Fruit fly (Drosophila melanogaster) whole organism, embryonic: ENCODE results near the gene Tg.

ENCODE experiments used
- Atf6 ChIP-seq: fragments of 200-800 bp; sonication (Bioruptor generic); IDR thresholded peaks from 2 replicates; pipeline ENCODE4 v1.3.6; 2022; ENCODE audit warnings: missing biosample characterization, missing genetic modification characterization
- CG10321 ChIP-seq: fragments of 200-800 bp; sonication (Bioruptor generic); IDR thresholded peaks from 2 replicates; pipeline ENCODE4 v1.3.6; 2022; ENCODE audit warnings: missing biosample characterization, missing genetic modification characterization
- CG10543 ChIP-seq: fragments of 200-800 bp; sonication (Bioruptor generic); optimal IDR thresholded peaks from 3 replicates; lab custom pipeline; 2017; ENCODE audit warnings: missing biosample characterization, mild to moderate bottlenecking, missing genetic modification characterization, moderate library complexity
- CG1233 ChIP-seq: fragments of 200-800 bp; sonication (Bioruptor generic); optimal IDR thresholded peaks from 4 replicates; lab custom pipeline; 2018; ENCODE audit warnings: missing biosample characterization, mild to moderate bottlenecking, missing genetic modification characterization
- CG12391 ChIP-seq: fragments of 200-800 bp; sonication (Bioruptor generic); optimal IDR thresholded peaks from 3 replicates; lab custom pipeline; 2018; ENCODE audit warnings: missing biosample characterization, mild to moderate bottlenecking, missing genetic modification characterization, moderate library complexity
- CG16779 ChIP-seq: fragments of 200-800 bp; sonication (Bioruptor generic); IDR thresholded peaks from 2 replicates; pipeline ENCODE4 v1.3.6; 2022; ENCODE audit warnings: missing biosample characterization, missing genetic modification characterization
- CG17186 ChIP-seq: fragments of 200-800 bp; sonication (Bioruptor generic); optimal IDR thresholded peaks from 3 replicates; lab custom pipeline; 2017; ENCODE audit warnings: missing biosample characterization, missing genetic modification reagents, missing genetic modification characterization
- CG17802 ChIP-seq: fragments of 200-800 bp; sonication (Bioruptor generic); optimal IDR thresholded peaks from 2 replicates; lab custom pipeline; 2018; ENCODE audit warnings: missing biosample characterization, mild to moderate bottlenecking, missing genetic modification characterization, moderate library complexity
- CG17829 ChIP-seq: fragments of 200-800 bp; optimal IDR thresholded peaks from 2 replicates; lab custom pipeline; 2019; ENCODE audit warnings: missing biosample characterization, mild to moderate bottlenecking, missing genetic modification characterization, moderate library complexity
- CG18262 ChIP-seq: fragments of 200-800 bp; optimal IDR thresholded peaks from 3 replicates; lab custom pipeline; 2019; ENCODE audit warnings: missing biosample characterization, mild to moderate bottlenecking, missing genetic modification characterization, moderate library complexity
- CG2199 ChIP-seq: fragments of 200-800 bp; sonication (Bioruptor generic); IDR thresholded peaks from 3 replicates; pipeline ENCODE4 v1.3.6; 2022; ENCODE audit warnings: missing biosample characterization, missing genetic modification characterization
- CG4282 ChIP-seq: fragments of 200-800 bp; sonication (Bioruptor generic); optimal IDR thresholded peaks from 2 replicates; lab custom pipeline; 2016; ENCODE audit warnings: missing biosample characterization, missing genetic modification characterization
- CG6272 ChIP-seq: fragments of 200-800 bp; sonication (Bioruptor generic); IDR thresholded peaks from 2 replicates; pipeline ENCODE4 v1.3.6; 2022; ENCODE audit warnings: missing biosample characterization, missing genetic modification characterization
- CG7963 ChIP-seq: fragments of 200-800 bp; sonication (Bioruptor generic); IDR thresholded peaks from 3 replicates; pipeline ENCODE4 v1.3.6; 2022; ENCODE audit warnings: missing biosample characterization, missing genetic modification characterization; ENCODE audit not compliant: partially characterized antibody
- CG8924 ChIP-seq: fragments of 200-800 bp; optimal IDR thresholded peaks from 3 replicates; lab custom pipeline; 2019; ENCODE audit warnings: missing biosample characterization, mild to moderate bottlenecking, missing genetic modification characterization, moderate library complexity
- CG8944 ChIP-seq: fragments of 200-800 bp; sonication (Bioruptor generic); optimal IDR thresholded peaks from 3 replicates; lab custom pipeline; 2016; ENCODE audit warnings: missing biosample characterization, missing genetic modification characterization
- CG9609 ChIP-seq: fragments of 200-800 bp; sonication (Bioruptor generic); optimal IDR thresholded peaks from 3 replicates; lab custom pipeline; 2016; ENCODE audit warnings: missing biosample characterization, missing genetic modification characterization
- CG9797 ChIP-seq: fragments of 200-800 bp; sonication (Bioruptor generic); optimal IDR thresholded peaks from 3 replicates; lab custom pipeline; 2018; ENCODE audit warnings: missing biosample characterization, mild to moderate bottlenecking, missing genetic modification characterization
- Dbx ChIP-seq: fragments of 200-800 bp; sonication (Bioruptor generic); IDR thresholded peaks from 3 replicates; pipeline ENCODE4 v1.3.6; 2022; ENCODE audit warnings: missing biosample characterization, missing genetic modification characterization
- Deaf1 ChIP-seq: fragments of 200-800 bp; optimal IDR thresholded peaks from 3 replicates; lab custom pipeline; 2019; ENCODE audit warnings: missing biosample characterization, mild to moderate bottlenecking, missing genetic modification characterization, moderate library complexity
- Dref ChIP-seq: fragments of 200-800 bp; sonication (Bioruptor generic); IDR thresholded peaks from 2 replicates; pipeline ENCODE4 v1.3.6; 2022; ENCODE audit warnings: missing biosample characterization, missing genetic modification characterization
- E2f1 ChIP-seq: fragments of 200-800 bp; sonication (Bioruptor generic); IDR thresholded peaks from 2 replicates; pipeline ENCODE4 v1.3.6; 2022; ENCODE audit warnings: missing biosample characterization, missing genetic modification characterization
- HmgZ ChIP-seq: fragments of 200-800 bp; sonication (Bioruptor generic); optimal IDR thresholded peaks from 2 replicates; lab custom pipeline; 2018; ENCODE audit warnings: missing biosample characterization, mild to moderate bottlenecking, missing genetic modification characterization
- Hmr ChIP-seq: fragments of 200-800 bp; sonication (Bioruptor generic); optimal IDR thresholded peaks from 3 replicates; lab custom pipeline; 2017; ENCODE audit warnings: mild to moderate bottlenecking, missing biosample characterization, missing genetic modification reagents, missing genetic modification characterization
- Lhr ChIP-seq: fragments of 200-800 bp; sonication (Bioruptor generic); optimal IDR thresholded peaks from 3 replicates; lab custom pipeline; 2017; ENCODE audit warnings: mild to moderate bottlenecking, missing biosample characterization, missing genetic modification reagents, missing genetic modification characterization
- Nf-YB ChIP-seq: fragments of 200-800 bp; sonication (Bioruptor generic); optimal IDR thresholded peaks from 3 replicates; lab custom pipeline; 2019; ENCODE audit warnings: missing biosample characterization, mild to moderate bottlenecking, missing genetic modification characterization, moderate library complexity
- Nf-YC ChIP-seq: fragments of 200-800 bp; optimal IDR thresholded peaks from 3 replicates; lab custom pipeline; 2019; ENCODE audit warnings: missing biosample characterization, mild to moderate bottlenecking, missing genetic modification characterization, moderate library complexity
- Oli ChIP-seq: fragments of 200-800 bp; sonication (Bioruptor generic); optimal IDR thresholded peaks from 2 replicates; lab custom pipeline; 2018; ENCODE audit warnings: missing biosample characterization, mild to moderate bottlenecking, missing genetic modification characterization, moderate library complexity
- Sin3A ChIP-seq: fragments of >200 bp; optimal IDR thresholded peaks from 2 replicates; lab custom pipeline; 2018
- bbx ChIP-seq: fragments of 200-800 bp; sonication (Bioruptor generic); IDR thresholded peaks from 2 replicates; pipeline ENCODE4 v1.3.6; 2022; ENCODE audit warnings: missing biosample characterization, missing genetic modification characterization; ENCODE audit not compliant: partially characterized antibody
- cad ChIP-seq: fragments of >200 bp; optimal IDR thresholded peaks from 2 replicates; lab custom pipeline; 2017; ENCODE audit warnings: missing biosample characterization, missing genetic modification characterization
- cg ChIP-seq: fragments of 200-800 bp; sonication (Bioruptor generic); optimal IDR thresholded peaks from 3 replicates; lab custom pipeline; 2019; ENCODE audit warnings: missing biosample characterization, mild to moderate bottlenecking, missing genetic modification characterization, moderate library complexity
- chm ChIP-seq: fragments of 200-800 bp; sonication (Bioruptor generic); IDR thresholded peaks from 2 replicates; pipeline ENCODE4 v1.3.6; 2022; ENCODE audit warnings: missing biosample characterization, missing genetic modification characterization
- danr ChIP-seq: fragments of 200-800 bp; sonication (Bioruptor generic); IDR thresholded peaks from 2 replicates; pipeline ENCODE4 v1.3.6; 2022; ENCODE audit warnings: missing biosample characterization, missing genetic modification characterization
- fd64A ChIP-seq: fragments of 200-800 bp; sonication (Bioruptor generic); optimal IDR thresholded peaks from 3 replicates; lab custom pipeline; 2018; ENCODE audit warnings: missing biosample characterization, mild to moderate bottlenecking, missing genetic modification characterization
- ftz-f1 ChIP-seq: fragments of 200-800 bp; sonication (Bioruptor generic); optimal IDR thresholded peaks from 2 replicates; lab custom pipeline; 2016; ENCODE audit warnings: missing biosample characterization, missing genetic modification characterization
- gsb-n ChIP-seq: fragments of 200-800 bp; sonication (Bioruptor generic); optimal IDR thresholded peaks from 3 replicates; lab custom pipeline; 2018; ENCODE audit warnings: missing biosample characterization, mild to moderate bottlenecking, missing genetic modification characterization
- luna ChIP-seq: fragments of 200-800 bp; sonication (Bioruptor generic); optimal IDR thresholded peaks from 2 replicates; lab custom pipeline; 2016; ENCODE audit warnings: missing biosample characterization, missing genetic modification characterization
- nau ChIP-seq: fragments of 200-800 bp; sonication (Bioruptor generic); optimal IDR thresholded peaks from 3 replicates; lab custom pipeline; 2017; ENCODE audit warnings: missing biosample characterization, mild to moderate bottlenecking, missing genetic modification characterization, missing genetic modification reagents
- nom ChIP-seq: fragments of 200-800 bp; sonication (Bioruptor generic); optimal IDR thresholded peaks from 2 replicates; lab custom pipeline; 2017; ENCODE audit warnings: missing biosample characterization, missing genetic modification characterization, mild to moderate bottlenecking, moderate library complexity, missing genetic modification reagents
- pzg ChIP-seq: fragments of 200-800 bp; sonication (Bioruptor generic); optimal IDR thresholded peaks from 3 replicates; lab custom pipeline; 2018; ENCODE audit warnings: missing biosample characterization, mild to moderate bottlenecking, missing genetic modification characterization, moderate library complexity
- sc ChIP-seq, 3 experiments: fragments of >200 bp in 2 of 3; fragments of 200-800 bp in 1 of 3; sonication (Bioruptor generic) in 1 of 3; optimal IDR thresholded peaks; 2 replicates in 2 of 3; 3 replicates in 1 of 3; lab custom pipeline; 2017; ENCODE audit warnings: mild to moderate bottlenecking in 1 of 3, missing biosample characterization in 1 of 3, missing genetic modification characterization in 1 of 3, missing genetic modification reagents in 1 of 3
- sens ChIP-seq: fragments of 200-800 bp; sonication (Bioruptor generic); peaks from one replicate; lab custom pipeline; 2016; ENCODE audit warnings: missing biosample characterization, missing genetic modification characterization
- slbo ChIP-seq: fragments of 200-800 bp; sonication (Bioruptor generic); IDR thresholded peaks from 2 replicates; pipeline ENCODE4 v1.3.6; 2022; ENCODE audit warnings: missing biosample characterization, missing genetic modification characterization
- sob ChIP-seq: fragments of 200-800 bp; sonication (Bioruptor generic); IDR thresholded peaks from 2 replicates; pipeline ENCODE4 v1.3.6; 2022; ENCODE audit warnings: missing biosample characterization, missing genetic modification characterization
- tna ChIP-seq: fragments of 200-800 bp; sonication (Bioruptor generic); IDR thresholded peaks from 2 replicates; pipeline ENCODE4 v1.3.6; 2022; ENCODE audit warnings: missing biosample characterization, missing genetic modification characterization; ENCODE audit not compliant: partially characterized antibody
- usp ChIP-seq: fragments of >200 bp; optimal IDR thresholded peaks from 2 replicates; lab custom pipeline; 2017; ENCODE audit warnings: missing biosample characterization, missing genetic modification characterization
- vnd ChIP-seq: fragments of 200-800 bp; sonication (Bioruptor generic); IDR thresholded peaks from 3 replicates; pipeline ENCODE4 v1.3.6; 2022; ENCODE audit warnings: missing biosample characterization, missing genetic modification characterization; ENCODE audit not compliant: partially characterized antibody
- wek ChIP-seq: fragments of 200-800 bp; sonication (Bioruptor generic); optimal IDR thresholded peaks from 3 replicates; lab custom pipeline; 2018; ENCODE audit warnings: missing biosample characterization, mild to moderate bottlenecking, missing genetic modification characterization, moderate library complexity
- zen ChIP-seq: fragments of 200-800 bp; sonication (Bioruptor generic); optimal IDR thresholded peaks from 3 replicates; lab custom pipeline; 2018; ENCODE audit warnings: missing biosample characterization, mild to moderate bottlenecking, missing genetic modification characterization, moderate library complexity

Gene Tg

DNA sequence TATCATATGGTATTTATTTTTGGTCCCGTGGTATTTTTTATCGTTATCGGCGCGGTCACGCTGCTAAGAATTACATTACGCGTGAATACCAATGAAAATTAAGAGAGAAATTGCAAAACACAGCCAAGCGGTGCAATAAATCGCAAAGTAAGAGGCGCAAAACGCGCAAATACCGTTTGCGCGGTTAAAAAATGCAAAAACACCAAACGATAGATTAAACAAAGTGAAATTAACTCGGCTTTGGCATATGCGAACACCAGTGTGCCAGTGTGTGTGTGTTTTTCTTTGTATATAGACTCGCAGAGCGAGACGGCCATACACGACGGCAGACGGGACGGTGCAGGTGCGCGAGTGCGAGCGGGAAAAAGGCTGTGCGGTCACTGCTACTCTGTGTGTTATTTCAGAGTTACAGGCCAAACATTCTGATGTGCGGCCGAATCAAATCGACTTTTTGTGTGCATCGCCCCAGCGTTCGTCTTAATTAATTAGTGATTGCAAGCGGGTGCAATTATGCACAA is 19.5 kb downstream of the Tg start, which contains the start of gene Cka:
Cka (plus strand) TSS at position 29 of the 518 bp plus-strand sequence.
- TF ChIP-seq tna (GFP tag; lab: Robert Waterston, UW) (no peak; the same call in 1 of the 2 replicates), gsb-n (peak; percentile 52), chm (GFP tag; lab: Robert Waterston, UW) (peak; percentile 54; the same call in 1 of the 2 replicates), ftz-f1 (GFP tag; lab: Kevin White, UChicago) (peak; percentile 69), Sin3A (lab: Kevin White, UChicago) (peak; percentile 46), CG6272 (GFP tag; lab: Robert Waterston, UW) (0 out of 2 replicates have a peak, but pooled peaks have one; percentile 12), vnd (no peak), Nf-YB (GFP tag; lab: Kevin White, UChicago) (peak; percentile 75), sob (peak; percentile 55; the same call in 1 of the 2 replicates), Deaf1 (tag; lab: Kevin White, UChicago) (peak; percentile 23), CG9609 (no peak), luna (GFP tag; lab: Kevin White, UChicago) (no peak), Dbx (GFP tag; lab: Robert Waterston, UW) (0 out of 3 replicates have a peak, but pooled peaks have one; percentile 18), CG1233 (GFP tag; lab: Kevin White, UChicago) (peak; percentile 23), bbx (GFP tag; lab: Robert Waterston, UW) (peak; percentile 68), danr (no peak), CG16779 (GFP tag; lab: Robert Waterston, UW) (no peak), CG10543 (peak; percentile 71), cad (GFP tag; lab: Kevin White, UChicago) (no peak), pzg (GFP tag; lab: Kevin White, UChicago) (peak; percentile 59), Atf6 (GFP tag; lab: Robert Waterston, UW) (no peak), CG8944 (no peak), slbo (0 out of 2 replicates have a peak, but pooled peaks have one; percentile 30), usp (GFP tag; lab: Kevin White, UChicago) (no peak), CG4282 (GFP tag; lab: Kevin White, UChicago) (peak; percentile 17), Lhr (GFP tag; lab: Kevin White, UChicago) (peak; percentile 30), Hmr (GFP tag; lab: Kevin White, UChicago) (peak; percentile 42), zen (peak; percentile 7), CG9797 (GFP tag; lab: Kevin White, UChicago) (peak; percentile 61), fd64A (GFP tag; lab: Kevin White, UChicago) (no peak), CG8924 (tag; lab: Kevin White, UChicago) (peak; percentile 32), Dref (peak; percentile 41; the same call in 1 of the 2 replicates), Nf-YC (tag; lab: Kevin White, UChicago) (peak; percentile 81), CG17186 (GFP tag; lab: Kevin White, UChicago) (peak; percentile 36), wek (peak; percentile 40), sens (GFP tag; lab: Kevin White, UChicago) (peak; percentile 41), CG7963 (GFP tag; lab: Robert Waterston, UW) (no peak), CG10321 (GFP tag; lab: Robert Waterston, UW) (peak; percentile 98), Oli (tag; lab: Kevin White, UChicago) (peak; percentile 21), CG12391 (tag; lab: Kevin White, UChicago) (no peak), CG2199 (GFP tag; lab: Robert Waterston, UW) (peak; percentile 93), sc (optimal IDR thresholded peaks at IDR 0.05; lab: Kevin White, UChicago) (no peak), sc (GFP tag; optimal IDR thresholded peaks at IDR 0.05; lab: Kevin White, UChicago) (no peak), nom (GFP tag; lab: Kevin White, UChicago) (peak; percentile 38), CG17802 (no peak), nau (GFP tag; lab: Kevin White, UChicago) (no peak), HmgZ (tag; lab: Kevin White, UChicago) (peak; percentile 72), CG18262 (tag; lab: Kevin White, UChicago) (peak; percentile 1), E2f1 (GFP tag; lab: Robert Waterston, UW) (no peak), cg (peak; percentile 97), CG17829 (peak; percentile 17)
